Fruit fly (Drosophila melanogaster) whole organism, embryonic: ENCODE data around the gene Hrd3.

ENCODE experiments used
- ATbp ChIP-seq: fragments of 200-800 bp; sonication (Bioruptor generic); optimal IDR thresholded peaks from 2 replicates; lab custom pipeline; 2017; ENCODE audit warnings: missing biosample characterization, mild to moderate bottlenecking, missing genetic modification characterization, missing genetic modification reagents
- Abd-B ChIP-seq: fragments of 200-800 bp; sonication (Bioruptor generic); optimal IDR thresholded peaks from 2 replicates; lab custom pipeline; 2018; ENCODE audit warnings: missing biosample characterization, mild to moderate bottlenecking, missing genetic modification characterization, moderate library complexity
- Awh ChIP-seq: fragments of 200-800 bp; sonication (Bioruptor generic); IDR thresholded peaks from 2 replicates; pipeline ENCODE4, ENCODE4 v1.3.6; 2022; ENCODE audit warnings: missing biosample characterization, missing genetic modification characterization
- BEAF-32 ChIP-seq: fragments of 200-800 bp; sonication (Bioruptor generic); optimal IDR thresholded peaks from 3 replicates; lab custom pipeline; 2017; ENCODE audit warnings: missing biosample characterization, missing genetic modification characterization, mild to moderate bottlenecking, moderate library complexity, missing genetic modification reagents
- Bdp1 ChIP-seq: fragments of 200-800 bp; sonication (Bioruptor generic); optimal IDR thresholded peaks from 3 replicates; lab custom pipeline; 2016; ENCODE audit warnings: missing biosample characterization, missing genetic modification characterization
- CG10543 ChIP-seq: fragments of 200-800 bp; sonication (Bioruptor generic); optimal IDR thresholded peaks from 3 replicates; lab custom pipeline; 2017; ENCODE audit warnings: missing biosample characterization, mild to moderate bottlenecking, missing genetic modification characterization, moderate library complexity
- CG10654 ChIP-seq: fragments of 200-800 bp; sonication (Bioruptor generic); optimal IDR thresholded peaks from 2 replicates; lab custom pipeline; 2016; ENCODE audit warnings: missing biosample characterization, missing genetic modification characterization
- CG12236 ChIP-seq: fragments of 200-800 bp; sonication (Bioruptor generic); optimal IDR thresholded peaks from 2 replicates; lab custom pipeline; 2016; ENCODE audit warnings: missing biosample characterization, missing genetic modification characterization
- CG12299 ChIP-seq: fragments of 200-800 bp; sonication (Bioruptor generic); optimal IDR thresholded peaks from 2 replicates; lab custom pipeline; 2018; ENCODE audit warnings: missing biosample characterization, mild to moderate bottlenecking, missing genetic modification characterization
- CG12942 ChIP-seq: fragments of 200-800 bp; sonication (Bioruptor generic); optimal IDR thresholded peaks from 3 replicates; lab custom pipeline; 2016; ENCODE audit warnings: missing biosample characterization, missing genetic modification characterization
- CG13894 ChIP-seq: fragments of 200-800 bp; sonication (Bioruptor generic); optimal IDR thresholded peaks from 3 replicates; lab custom pipeline; 2018; ENCODE audit warnings: missing biosample characterization, mild to moderate bottlenecking, missing genetic modification characterization, moderate library complexity
- CG14860 ChIP-seq: fragments of 200-800 bp; sonication (Bioruptor generic); IDR thresholded peaks from 3 replicates; pipeline ENCODE4 v1.3.6; 2022; ENCODE audit warnings: missing biosample characterization, missing genetic modification characterization; ENCODE audit not compliant: partially characterized antibody
- CG16813 ChIP-seq: fragments of 200-800 bp; sonication (Bioruptor generic); IDR thresholded peaks from 3 replicates; pipeline ENCODE4 v1.3.6; 2022; ENCODE audit warnings: missing biosample characterization, missing genetic modification characterization; ENCODE audit not compliant: partially characterized antibody
- CG2129 ChIP-seq: fragments of 200-800 bp; sonication (Bioruptor generic); IDR thresholded peaks from 2 replicates; pipeline ENCODE4 v1.3.6; 2022; ENCODE audit warnings: missing biosample characterization, missing genetic modification characterization; ENCODE audit not compliant: partially characterized antibody
- CG34224 ChIP-seq: fragments of 200-800 bp; sonication (Bioruptor generic); IDR thresholded peaks from 3 replicates; pipeline ENCODE4 v1.3.6; 2022; ENCODE audit warnings: missing biosample characterization, missing genetic modification characterization; ENCODE audit not compliant: partially characterized antibody
- CG3847 ChIP-seq: fragments of 200-800 bp; sonication (Bioruptor generic); IDR thresholded peaks from 2 replicates; pipeline ENCODE4 v1.3.6; 2022; ENCODE audit warnings: missing biosample characterization, missing genetic modification characterization
- CG3995 ChIP-seq: fragments of 200-800 bp; sonication (Bioruptor generic); optimal IDR thresholded peaks from 3 replicates; lab custom pipeline; 2016; ENCODE audit warnings: missing biosample characterization, missing genetic modification characterization
- CG4854 ChIP-seq: fragments of 200-800 bp; sonication (Bioruptor generic); optimal IDR thresholded peaks from 2 replicates; lab custom pipeline; 2016; ENCODE audit warnings: missing biosample characterization, missing genetic modification characterization, inconsistent platforms
- CG6175 ChIP-seq: fragments of 200-800 bp; sonication (Bioruptor generic); IDR thresholded peaks from 3 replicates; pipeline ENCODE4 v1.3.6; 2022; ENCODE audit warnings: missing biosample characterization, missing genetic modification characterization
- CG7556 ChIP-seq: fragments of 200-800 bp; sonication (Bioruptor generic); optimal IDR thresholded peaks from 2 replicates; lab custom pipeline; 2017; ENCODE audit warnings: missing biosample characterization, mild to moderate bottlenecking, missing genetic modification characterization
- CG7839 ChIP-seq: fragments of 200-800 bp; sonication (Bioruptor generic); optimal IDR thresholded peaks from 3 replicates; lab custom pipeline; 2018; ENCODE audit warnings: missing biosample characterization, mild to moderate bottlenecking, missing genetic modification characterization, moderate library complexity
- CG9797 ChIP-seq: fragments of 200-800 bp; sonication (Bioruptor generic); optimal IDR thresholded peaks from 3 replicates; lab custom pipeline; 2018; ENCODE audit warnings: missing biosample characterization, mild to moderate bottlenecking, missing genetic modification characterization
- ERR ChIP-seq: fragments of 200-800 bp; sonication (Bioruptor generic); optimal IDR thresholded peaks from 2 replicates; lab custom pipeline; 2016; ENCODE audit warnings: missing biosample characterization, missing genetic modification characterization
- Fer1 ChIP-seq: fragments of 200-800 bp; sonication (Bioruptor generic); optimal IDR thresholded peaks from 2 replicates; lab custom pipeline; 2017; ENCODE audit warnings: missing biosample characterization, mild to moderate bottlenecking, missing genetic modification characterization
- Gsc ChIP-seq: fragments of 200-800 bp; sonication (Bioruptor generic); IDR thresholded peaks from 2 replicates; pipeline ENCODE4 v1.3.6; 2022; ENCODE audit warnings: missing biosample characterization, missing genetic modification characterization
- MBD-R2 ChIP-seq: fragments of 200-800 bp; sonication (Bioruptor generic); IDR thresholded peaks from 2 replicates; pipeline ENCODE4 v1.3.6; 2022; ENCODE audit warnings: missing biosample characterization, missing genetic modification characterization
- MESR4 ChIP-seq: fragments of 200-800 bp; sonication (Bioruptor generic); optimal IDR thresholded peaks from 2 replicates; lab custom pipeline; 2018; ENCODE audit warnings: missing biosample characterization, mild to moderate bottlenecking, missing genetic modification characterization, moderate library complexity
- NC2α ChIP-seq: fragments of 200-800 bp; sonication (Bioruptor generic); optimal IDR thresholded peaks from 2 replicates; lab custom pipeline; 2016; ENCODE audit warnings: missing biosample characterization, missing genetic modification characterization
- Poxn ChIP-seq: fragments of 200-800 bp; sonication (Bioruptor generic); IDR thresholded peaks from 2 replicates; pipeline ENCODE4 v1.3.6; 2022; ENCODE audit warnings: missing biosample characterization, missing genetic modification characterization
- abd-A ChIP-seq: fragments of 200-800 bp; sonication (Bioruptor generic); optimal IDR thresholded peaks from 3 replicates; lab custom pipeline; 2019; ENCODE audit warnings: missing biosample characterization, mild to moderate bottlenecking, missing genetic modification characterization, moderate library complexity
- ato ChIP-seq: fragments of 200-800 bp; sonication (Bioruptor generic); IDR thresholded peaks from 2 replicates; pipeline ENCODE4 v1.3.6; 2022; ENCODE audit warnings: missing biosample characterization, missing genetic modification characterization; ENCODE audit not compliant: partially characterized antibody
- bbx ChIP-seq: fragments of 200-800 bp; sonication (Bioruptor generic); IDR thresholded peaks from 2 replicates; pipeline ENCODE4 v1.3.6; 2022; ENCODE audit warnings: missing biosample characterization, missing genetic modification characterization; ENCODE audit not compliant: partially characterized antibody
- corto ChIP-seq: fragments of 200-800 bp; sonication (Bioruptor generic); optimal IDR thresholded peaks from 2 replicates; lab custom pipeline; 2016; ENCODE audit warnings: missing biosample characterization, mild to moderate bottlenecking, missing genetic modification characterization, moderate library complexity
- gcm2 ChIP-seq: fragments of 200-800 bp; sonication (Bioruptor generic); optimal IDR thresholded peaks from 2 replicates; lab custom pipeline; 2016; ENCODE audit warnings: missing biosample characterization, missing genetic modification characterization
- gsb ChIP-seq: fragments of 200-800 bp; sonication (Bioruptor generic); IDR thresholded peaks from 2 replicates; pipeline ENCODE4 v1.3.6; 2022; ENCODE audit warnings: missing biosample characterization, missing genetic modification characterization
- kni ChIP-seq: fragments of 200-800 bp; sonication (Bioruptor generic); optimal IDR thresholded peaks from 3 replicates; lab custom pipeline; 2017; ENCODE audit warnings: mild to moderate bottlenecking, missing biosample characterization, missing genetic modification reagents, missing genetic modification characterization
- nau ChIP-seq: fragments of 200-800 bp; sonication (Bioruptor generic); optimal IDR thresholded peaks from 3 replicates; lab custom pipeline; 2017; ENCODE audit warnings: missing biosample characterization, mild to moderate bottlenecking, missing genetic modification characterization, missing genetic modification reagents
- nom ChIP-seq: fragments of 200-800 bp; sonication (Bioruptor generic); optimal IDR thresholded peaks from 2 replicates; lab custom pipeline; 2017; ENCODE audit warnings: missing biosample characterization, missing genetic modification characterization, mild to moderate bottlenecking, moderate library complexity, missing genetic modification reagents
- pb ChIP-seq: fragments of 200-800 bp; sonication (Bioruptor generic); optimal IDR thresholded peaks from 3 replicates; lab custom pipeline; 2016; ENCODE audit warnings: missing biosample characterization, missing genetic modification characterization
- phol ChIP-seq: fragments of 200-800 bp; sonication (Bioruptor generic); optimal IDR thresholded peaks from 3 replicates; lab custom pipeline; 2018; ENCODE audit warnings: missing biosample characterization, mild to moderate bottlenecking, missing genetic modification characterization, moderate library complexity
- prd ChIP-seq, 3 experiments: fragments of >200 bp in 2 of 3; fragments of 200-800 bp in 1 of 3; sonication (Bioruptor generic) in 1 of 3; optimal IDR thresholded peaks in 2 of 3; IDR thresholded peaks in 1 of 3; 2 replicates in 2 of 3; 3 replicates in 1 of 3; pipeline versions ENCODE4 v1.3.6 to Lab custom; 2017 to 2022; ENCODE audit warnings: missing biosample characterization in 1 of 3, missing genetic modification characterization in 1 of 3
- salm ChIP-seq: fragments of 200-800 bp; sonication (Bioruptor generic); optimal IDR thresholded peaks from 2 replicates; lab custom pipeline; 2018; ENCODE audit warnings: missing biosample characterization, mild to moderate bottlenecking, missing genetic modification characterization
- schlank ChIP-seq: fragments of 200-800 bp; sonication (Bioruptor generic); optimal IDR thresholded peaks from 2 replicates; lab custom pipeline; 2018; ENCODE audit warnings: missing biosample characterization, mild to moderate bottlenecking, missing genetic modification characterization
- scrt ChIP-seq: fragments of 200-800 bp; sonication (Bioruptor generic); optimal IDR thresholded peaks from 2 replicates; lab custom pipeline; 2018; ENCODE audit warnings: missing biosample characterization, mild to moderate bottlenecking, missing genetic modification characterization, moderate library complexity
- sim ChIP-seq: fragments of 200-800 bp; sonication (Bioruptor generic); IDR thresholded peaks from 2 replicates; pipeline ENCODE4 v1.3.6; 2022; ENCODE audit warnings: missing biosample characterization, missing genetic modification characterization
- tap ChIP-seq: fragments of 200-800 bp; optimal IDR thresholded peaks from 3 replicates; lab custom pipeline; 2019; ENCODE audit warnings: missing biosample characterization, mild to moderate bottlenecking, missing genetic modification characterization, moderate library complexity
- tll ChIP-seq, 2 experiments: fragments of 200-800 bp in 1 of 2; fragments of >200 bp in 1 of 2; sonication (Bioruptor generic) in 1 of 2; optimal IDR thresholded peaks; 2 replicates each; lab custom pipeline; 2017 to 2019; ENCODE audit warnings: missing biosample characterization in 2 of 2, missing genetic modification characterization in 2 of 2, mild to moderate bottlenecking in 1 of 2, moderate library complexity in 1 of 2
- toy ChIP-seq: fragments of 200-800 bp; sonication (Bioruptor generic); IDR thresholded peaks from 2 replicates; pipeline ENCODE4 v1.3.6; 2022; ENCODE audit warnings: missing biosample characterization, missing genetic modification characterization
- yki ChIP-seq: fragments of >200 bp; optimal IDR thresholded peaks from 3 replicates; lab custom pipeline; 2018

The Hrd3 gene

dm6 chr3R:23752728-23753127, 5.6 kb downstream of the Hrd3 start, which contains the start of the genes RanBP3 and Rpt5 (continued):
- TF ChIP-seq Fer1 (GFP tag; lab: Kevin White, UChicago), result peak; percentile 65
- peak; percentile 32 for TF ChIP-seq CG12942 (GFP tag; lab: Kevin White, UChicago)
- TF ChIP-seq phol (tag; lab: Kevin White, UChicago), result peak; percentile 61
- TF ChIP-seq Abd-B, result no peak
- no peak for TF ChIP-seq abd-A
- peak; percentile 35 for TF ChIP-seq CG3995 (GFP tag; lab: Kevin White, UChicago)
- TF ChIP-seq corto (GFP tag; lab: Kevin White, UChicago), result peak; percentile 32
- no peak for TF ChIP-seq CG7839 (tag; lab: Kevin White, UChicago)
- TF ChIP-seq ato (GFP tag; lab: Robert Waterston, UW), result peak; percentile 75
- TF ChIP-seq gcm2 (GFP tag; lab: Kevin White, UChicago), result peak; percentile 10
- TF ChIP-seq nau (GFP tag; lab: Kevin White, UChicago), result no peak
- TF ChIP-seq sim (GFP tag; lab: Robert Waterston, UW), result no peak
- TF ChIP-seq toy (GFP tag; lab: Robert Waterston, UW), result no peak
- no peak for TF ChIP-seq CG13894 (tag; lab: Kevin White, UChicago)
- peak; percentile 62 for TF ChIP-seq CG4854 (GFP tag; lab: Kevin White, UChicago)
- TF ChIP-seq schlank (tag; lab: Kevin White, UChicago), result no peak
- TF ChIP-seq prd (optimal IDR thresholded peaks at IDR 0.05; lab: Kevin White, UChicago), result no peak
- peak; percentile 48; the same call in 2 of the 3 replicates for TF ChIP-seq prd (GFP tag; IDR thresholded peaks at IDR 0.05; lab: Robert Waterston, UW)
- TF ChIP-seq pb (GFP tag; lab: Kevin White, UChicago), result peak; percentile 36
- no peak for TF ChIP-seq Awh (GFP tag; lab: Robert Waterston, UW)
- peak; percentile 69 for TF ChIP-seq CG14860
- no peak for TF ChIP-seq CG10654 (GFP tag; lab: Kevin White, UChicago)
- peak; percentile 82 for TF ChIP-seq BEAF-32 (GFP tag; lab: Kevin White, UChicago)
- TF ChIP-seq nom (GFP tag; lab: Kevin White, UChicago), result peak; percentile 62
- no peak for TF ChIP-seq gsb (GFP tag; lab: Robert Waterston, UW)
- peak; percentile 5 for TF ChIP-seq Bdp1 (GFP tag; lab: Kevin White, UChicago)
- TF ChIP-seq NC2α (GFP tag; lab: Kevin White, UChicago), result peak; percentile 31
- TF ChIP-seq CG9797 (GFP tag; lab: Kevin White, UChicago), result peak; percentile 40
- peak; percentile 95 for TF ChIP-seq MBD-R2 (GFP tag; lab: Robert Waterston, UW)
- TF ChIP-seq CG7556 (GFP tag; lab: Kevin White, UChicago), result peak; percentile 17
- TF ChIP-seq Gsc (GFP tag; lab: Robert Waterston, UW), result no peak
- TF ChIP-seq CG12299, result no peak
- TF ChIP-seq CG6175 (GFP tag; lab: Robert Waterston, UW), result no peak; the same call in 2 of the 3 replicates
- TF ChIP-seq salm (tag; lab: Kevin White, UChicago), result no peak
- TF ChIP-seq tll (GFP tag; optimal IDR thresholded peaks at IDR 0.05; lab: Kevin White, UChicago), result no peak
- no peak for TF ChIP-seq tap (tag; lab: Kevin White, UChicago)
- TF ChIP-seq scrt (GFP tag; lab: Kevin White, UChicago), result no peak
- TF ChIP-seq Poxn (GFP tag; lab: Robert Waterston, UW), result no peak
- peak; percentile 92 for TF ChIP-seq CG34224 (GFP tag; lab: Robert Waterston, UW)
- peak; percentile 46; the same call in 1 of the 2 replicates for TF ChIP-seq CG2129
- TF ChIP-seq yki (lab: Kevin White, UChicago), result no peak
- no peak for TF ChIP-seq kni (GFP tag; lab: Kevin White, UChicago)
- TF ChIP-seq ATbp, result no peak
- peak; percentile 77 for TF ChIP-seq ERR (GFP tag; lab: Kevin White, UChicago)
- TF ChIP-seq CG10543, result no peak
- TF ChIP-seq CG3847 (GFP tag; lab: Robert Waterston, UW), result peak; percentile 76
- TF ChIP-seq bbx (GFP tag; lab: Robert Waterston, UW), result peak; percentile 92
- TF ChIP-seq MESR4 (GFP tag; lab: Kevin White, UChicago), result peak; percentile 89
- peak; percentile 79 for TF ChIP-seq CG16813 (GFP tag; lab: Robert Waterston, UW)
- TF ChIP-seq CG12236 (GFP tag; lab: Kevin White, UChicago), result no peak
